ENCODE assay signal across 1 worm cellular context in genomic region chrII:9716417-9717039, ce11.
TF ChIP-seq lines count a peak whose summit lies in the region.

TSS of gene wee-1.3 (minus strand) at chrII:9716467.

TF ChIP-seq in whole organism, L1 larva, 84 proteins besides CTCF, POLR2A, EP300 and RAD21 (continued from another document):
- TF ChIP-seq swsn-7 (tag; optimal IDR thresholded peaks at IDR 0.05; lab: Kevin White, UChicago) (peak; percentile 83), unc-98 (GFP tag; IDR thresholded peaks at IDR 0.05; lab: Robert Waterston, UW) (no peak), mep-1 (tag; optimal IDR thresholded peaks at IDR 0.05; lab: Kevin White, UChicago) (peak; percentile 90), fkh-8 (tag; optimal IDR thresholded peaks at IDR 0.05; lab: Kevin White, UChicago) (peak; percentile 75), grh-1 (GFP tag; IDR thresholded peaks at IDR 0.05; lab: Robert Waterston, UW) (peak; percentile 62), nhr-19 (GFP tag; conservative IDR thresholded peaks at IDR 0.05; lab: Robert Waterston, UW) (peak; percentile 79), egl-27 (tag; optimal IDR thresholded peaks at IDR 0.05; lab: Kevin White, UChicago) (no peak), C16A3.4 (tag; optimal IDR thresholded peaks at IDR 0.05; lab: Kevin White, UChicago) (peak; percentile 91), efl-1 (optimal IDR thresholded peaks at IDR 0.05; lab: Kevin White, UChicago) (peak; percentile 97 to 99), efl-1 (GFP tag; optimal IDR thresholded peaks at IDR 0.05 in 1 of 2; lab: Kevin White, UChicago) (peak; percentile 99 to 100), dsc-1 (tag; optimal IDR thresholded peaks at IDR 0.05; lab: Kevin White, UChicago) (peak; percentile 71), nhr-237 (tag; optimal IDR thresholded peaks at IDR 0.05; lab: Kevin White, UChicago) (peak; percentile 50), nhr-71 (tag; optimal IDR thresholded peaks at IDR 0.05; lab: Kevin White, UChicago) (peak; percentile 89), skn-1 (tag; optimal IDR thresholded peaks at IDR 0.05; lab: Kevin White, UChicago) (peak; percentile 83), irx-1 (tag; optimal IDR thresholded peaks at IDR 0.05; lab: Kevin White, UChicago) (peak; percentile 61), F16B12.6 (tag; optimal IDR thresholded peaks at IDR 0.05; lab: Kevin White, UChicago) (peak; percentile 99), jun-1 (tag; optimal IDR thresholded peaks at IDR 0.05; lab: Kevin White, UChicago) (peak; percentile 78), unc-30 (tag; optimal IDR thresholded peaks at IDR 0.05; lab: Kevin White, UChicago) (no peak), vab-15 (tag; optimal IDR thresholded peaks at IDR 0.05; lab: Kevin White, UChicago) (peak; percentile 67), nhr-28 (tag; optimal IDR thresholded peaks at IDR 0.05; lab: Kevin White, UChicago) (no peak), fos-1 (tag; optimal IDR thresholded peaks at IDR 0.05; lab: Kevin White, UChicago) (peak; percentile 37), ceh-90 (tag; optimal IDR thresholded peaks at IDR 0.05; lab: Kevin White, UChicago) (no peak), lin-35 (GFP tag; optimal IDR thresholded peaks at IDR 0.05; lab: Kevin White, UChicago) (peak; percentile 99 to 100), nhr-77 (tag; optimal IDR thresholded peaks at IDR 0.05; lab: Kevin White, UChicago) (peak; percentile 83)
